Fruit fly (Drosophila melanogaster) whole organism, prepupa: Measurements from ENCODE around the gene senju.

Experiments used
- CG10669 ChIP-seq: fragments of 200-800 bp; sonication (Bioruptor generic); optimal IDR thresholded peaks from 3 replicates; lab custom pipeline; 2018; ENCODE audit warnings: missing biosample characterization, mild to moderate bottlenecking, missing genetic modification characterization, moderate library complexity
- CG11294 ChIP-seq: fragments of 200-800 bp; sonication (Bioruptor generic); IDR thresholded peaks from 2 replicates; pipeline ENCODE4 v1.3.6; 2022; ENCODE audit warnings: missing biosample characterization, missing genetic modification characterization
- CG11762 ChIP-seq: fragments of 200-800 bp; sonication (Bioruptor generic); optimal IDR thresholded peaks from 3 replicates; lab custom pipeline; 2016; ENCODE audit warnings: missing biosample characterization, missing genetic modification characterization; ENCODE audit not compliant: insufficient read depth
- CG16779 ChIP-seq: fragments of 200-800 bp; sonication (Bioruptor generic); optimal IDR thresholded peaks from 3 replicates; lab custom pipeline; 2017; ENCODE audit warnings: missing biosample characterization, mild to moderate bottlenecking, missing genetic modification characterization
- CG8119 ChIP-seq: fragments of 200-800 bp; sonication (Bioruptor generic); IDR thresholded peaks from 3 replicates; pipeline ENCODE4 v1.3.6; 2022; ENCODE audit warnings: missing biosample characterization, missing genetic modification characterization
- CG8319 ChIP-seq: fragments of 200-800 bp; sonication (Bioruptor generic); optimal IDR thresholded peaks from 3 replicates; lab custom pipeline; 2016; ENCODE audit warnings: missing biosample characterization, missing genetic modification characterization
- CG8632 ChIP-seq: fragments of 200-800 bp; sonication (Bioruptor generic); optimal IDR thresholded peaks from 3 replicates; lab custom pipeline; 2016; ENCODE audit warnings: missing biosample characterization, missing genetic modification characterization
- Ets96B ChIP-seq: fragments of 200-800 bp; optimal IDR thresholded peaks from 2 replicates; lab custom pipeline; 2019; ENCODE audit warnings: missing biosample characterization, mild to moderate bottlenecking, missing genetic modification characterization, moderate library complexity
- Lpt ChIP-seq: fragments of 200-800 bp; sonication (Bioruptor generic); optimal IDR thresholded peaks from 3 replicates; lab custom pipeline; 2016; ENCODE audit warnings: missing biosample characterization, missing genetic modification characterization
- Smox ChIP-seq: fragments of 200-800 bp; sonication (Bioruptor generic); optimal IDR thresholded peaks from 3 replicates; lab custom pipeline; 2016; ENCODE audit warnings: missing biosample characterization, missing genetic modification characterization
- Sox14 ChIP-seq: fragments of 200-800 bp; sonication (Bioruptor generic); optimal IDR thresholded peaks from 3 replicates; lab custom pipeline; 2016; ENCODE audit warnings: missing biosample characterization, missing genetic modification characterization
- acj6 ChIP-seq: fragments of 200-800 bp; sonication (Bioruptor generic); optimal IDR thresholded peaks from 3 replicates; lab custom pipeline; 2016; ENCODE audit warnings: missing biosample characterization, missing genetic modification characterization
- dac ChIP-seq: fragments of 200-800 bp; sonication (Bioruptor generic); optimal IDR thresholded peaks from 2 replicates; lab custom pipeline; 2017; ENCODE audit warnings: missing biosample characterization, mild to moderate bottlenecking, missing genetic modification characterization
- eg ChIP-seq: fragments of 200-800 bp; sonication (Bioruptor generic); IDR thresholded peaks from 3 replicates; pipeline ENCODE4 v1.3.6; 2022; ENCODE audit warnings: missing biosample characterization, missing genetic modification characterization

DNA sequence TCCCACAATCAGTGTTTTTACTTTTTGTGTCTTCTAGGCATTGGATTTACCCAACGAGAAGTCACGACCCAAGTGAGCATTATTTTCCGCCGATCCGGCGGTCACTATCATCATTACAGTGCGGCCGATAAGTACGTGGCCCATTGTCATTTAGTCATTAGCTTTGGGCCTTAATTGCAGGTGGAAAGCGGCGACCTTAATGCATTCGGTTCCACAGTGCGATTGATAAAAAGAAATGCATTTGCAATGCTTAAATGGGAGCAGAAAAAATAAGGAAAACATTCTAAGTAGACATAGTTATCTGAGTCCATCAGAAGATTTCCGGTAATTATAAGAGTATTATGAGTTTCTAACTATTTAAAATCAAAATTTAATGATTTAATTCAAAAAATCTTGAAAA, 39.5 kb downstream of the senju start:
- TF ChIP-seq Ets96B (tag; lab: Kevin White, UChicago) (peak; percentile 12), Lpt (GFP tag; lab: Kevin White, UChicago) (no peak), Sox14 (GFP tag; lab: Kevin White, UChicago) (peak; percentile 20), CG8632 (GFP tag; lab: Kevin White, UChicago) (no peak), CG8319 (GFP tag; lab: Kevin White, UChicago) (no peak), dac (GFP tag; lab: Kevin White, UChicago) (no peak), Smox (GFP tag; lab: Kevin White, UChicago) (peak; percentile 1), CG11294 (GFP tag; lab: Robert Waterston, UW) (no peak), CG11762 (GFP tag; lab: Kevin White, UChicago) (no peak), acj6 (GFP tag; lab: Kevin White, UChicago) (peak; percentile 8), CG8119 (GFP tag; lab: Robert Waterston, UW) (no peak), CG16779 (tag; lab: Kevin White, UChicago) (no peak), CG10669 (GFP tag; lab: Kevin White, UChicago) (peak; percentile 30), eg (no peak)
